Worm (Caenorhabditis elegans): Measurements from ENCODE around the gene trpp-9.

- TF ChIP-seq fos-1 (tag; optimal IDR thresholded peaks at IDR 0.05) = no peak
- TF ChIP-seq R02D3.7 (tag; optimal IDR thresholded peaks at IDR 0.05) = no peak
- TF ChIP-seq pha-4 (GFP tag; IDR thresholded peaks at IDR 0.05) = no peak
- no peak for TF ChIP-seq pha-4 (tag; optimal IDR thresholded peaks at IDR 0.05)
- TF ChIP-seq nhr-10 (tag; optimal IDR thresholded peaks at IDR 0.05) = no peak
- TF ChIP-seq pqm-1 (tag; optimal IDR thresholded peaks at IDR 0.05) = no peak
- TF ChIP-seq mxl-3 (GFP tag; optimal IDR thresholded peaks at IDR 0.05) = no peak
- no peak for TF ChIP-seq php-3 (GFP tag; IDR thresholded peaks at IDR 0.05)
- TF ChIP-seq mep-1 (tag; optimal IDR thresholded peaks at IDR 0.05) = no peak
- TF ChIP-seq nhr-77 (tag; optimal IDR thresholded peaks at IDR 0.05) = no peak
- no peak for TF ChIP-seq Y5F2A.4 (GFP tag; optimal IDR thresholded peaks at IDR 0.05)
Observed at ce11 chrX:11523704-11524103, 40.0 kb upstream of the trpp-9 start.
